Worm (Caenorhabditis elegans) whole organism, dauer: ENCODE data around the gene T07D3.9.
"Not testable (repeated sequence)": the region's sequence is repeated elsewhere in the genome, so short reads cannot be mapped to it uniquely, and the experiment has no call there.

ENCODE experiments used
- unc-62 ChIP-seq: sonication (generic microtip); optimal IDR thresholded peaks from 2 replicates; lab custom pipeline; 2017; ENCODE audit warnings: missing biosample characterization, missing genetic modification reagents, missing genetic modification characterization

Gene T07D3.9

DNA sequence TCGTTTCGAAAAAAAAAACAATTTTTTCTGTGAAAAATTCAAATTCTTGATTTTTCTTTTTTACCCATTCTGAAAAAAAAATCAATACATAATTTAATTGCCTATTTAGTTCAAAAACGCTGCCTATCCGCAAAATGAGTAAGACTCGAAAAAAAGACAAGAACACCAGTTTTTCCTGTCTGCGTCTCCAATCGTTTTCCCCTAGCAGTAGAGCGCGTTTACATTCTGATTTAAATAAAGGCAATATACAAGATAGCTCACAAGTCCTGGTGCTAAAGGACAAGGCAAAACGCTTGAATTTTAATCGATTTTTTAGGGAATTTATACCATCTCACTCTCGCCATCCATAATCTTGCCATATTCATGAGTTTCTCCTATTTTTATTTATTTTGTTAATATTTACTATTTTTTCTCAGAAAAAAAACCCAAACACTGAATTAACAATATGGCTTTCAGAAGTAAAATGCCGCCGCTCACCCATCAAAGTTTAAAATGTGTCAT is 12.6 kb upstream of the T07D3.9 start, which contains the start of gene fbxc-33:
fbxc-33 (plus strand) TSS at position 451 of the 501 bp plus-strand sequence.
- TF ChIP-seq unc-62 (GFP tag; lab: Kevin White, UChicago): no peak

DNA sequence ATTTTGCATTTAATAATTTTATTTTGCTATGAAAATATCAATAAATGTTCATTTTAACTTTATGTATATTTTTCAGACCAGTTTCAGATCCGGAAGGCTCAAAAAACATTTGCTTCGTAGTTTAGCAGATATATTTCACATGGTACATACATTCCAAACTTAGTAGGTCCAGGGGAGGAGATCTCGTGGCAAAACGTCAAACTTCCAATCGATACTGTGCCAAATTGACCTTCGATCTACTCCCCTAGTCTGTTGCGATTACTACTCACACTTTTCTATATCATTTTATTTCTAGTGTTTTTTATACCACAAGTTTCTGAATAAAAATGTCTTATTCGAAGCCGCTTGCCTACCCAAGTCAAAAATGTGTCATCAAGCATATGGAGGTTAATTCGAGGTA is 11.0 kb upstream of the T07D3.9 start, which contains the start of gene fbxc-31:
fbxc-31 (plus strand) TSS at position 301 of the 400 bp plus-strand sequence.
- TF ChIP-seq unc-62 (GFP tag; lab: Kevin White, UChicago): no peak

DNA sequence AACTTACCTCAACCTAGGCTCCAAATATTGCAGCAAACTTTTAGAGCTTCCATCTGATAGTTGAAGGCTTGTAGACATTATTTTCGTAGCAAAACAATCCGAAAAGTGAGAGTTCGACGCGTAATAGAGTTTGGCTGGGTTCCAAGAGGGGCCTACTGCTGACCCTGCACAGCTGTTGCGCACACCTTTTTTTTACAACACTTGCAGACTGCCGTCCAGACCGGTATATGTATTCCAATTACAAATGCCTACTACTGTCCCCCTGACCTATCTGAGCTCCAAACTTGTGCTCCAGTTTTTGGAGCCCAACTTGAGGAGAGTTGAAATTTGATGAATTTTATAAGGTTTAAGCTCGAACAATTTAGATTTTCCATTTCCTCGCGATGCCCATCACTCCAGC is 8.8 kb upstream of the T07D3.9 start, which contains the start of the genes fbxc-24 and fbxc-27:
fbxc-24 (minus strand) TSS at position 101 of the 400 bp plus-strand sequence.
fbxc-27 (plus strand) TSS at position 216 of the 400 bp plus-strand sequence.
- no peak for TF ChIP-seq unc-62 (GFP tag; lab: Kevin White, UChicago)

DNA sequence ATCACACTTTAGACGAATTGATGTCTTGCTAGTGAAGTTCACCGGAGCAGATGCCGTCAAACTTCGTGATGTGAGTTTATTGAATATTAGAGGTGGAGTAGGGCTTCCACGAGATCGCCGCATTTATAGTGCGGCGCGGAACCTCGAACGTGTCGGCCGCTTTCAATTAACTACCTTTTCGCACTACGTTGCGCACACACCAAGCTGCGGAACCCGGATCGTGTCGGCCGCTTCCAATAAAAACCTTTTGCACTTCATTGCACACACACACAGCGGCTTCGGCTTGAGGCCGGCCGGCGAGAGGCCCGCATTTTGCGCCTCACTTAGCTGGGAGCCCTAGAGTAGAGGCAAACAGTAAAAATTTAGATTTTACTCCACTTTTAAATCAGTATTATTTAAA is 4.6 kb upstream of the T07D3.9 start:
- TF ChIP-seq unc-62 (GFP tag; lab: Kevin White, UChicago): no peak

ce11 chrII:901632-902031 is 919 bp upstream of the T07D3.9 start, which contains the start of gene T07D3.2:
TSS of gene T07D3.2 (plus strand) at chrII:901932.
- no peak for TF ChIP-seq unc-62 (GFP tag; lab: Kevin White, UChicago)

- TF ChIP-seq unc-62 (GFP tag; lab: Kevin White, UChicago): no peak
Measured at ce11 chrII:888024-888423, 12.7 kb downstream of the T07D3.9 start, which contains the start of gene T07D3.4. TSS of gene T07D3.4 (plus strand) at chrII:888309.

- TF ChIP-seq unc-62 (GFP tag; lab: Kevin White, UChicago): no peak
Measured at ce11 chrII:884204-884603, 16.5 kb downstream of the T07D3.9 start.

DNA sequence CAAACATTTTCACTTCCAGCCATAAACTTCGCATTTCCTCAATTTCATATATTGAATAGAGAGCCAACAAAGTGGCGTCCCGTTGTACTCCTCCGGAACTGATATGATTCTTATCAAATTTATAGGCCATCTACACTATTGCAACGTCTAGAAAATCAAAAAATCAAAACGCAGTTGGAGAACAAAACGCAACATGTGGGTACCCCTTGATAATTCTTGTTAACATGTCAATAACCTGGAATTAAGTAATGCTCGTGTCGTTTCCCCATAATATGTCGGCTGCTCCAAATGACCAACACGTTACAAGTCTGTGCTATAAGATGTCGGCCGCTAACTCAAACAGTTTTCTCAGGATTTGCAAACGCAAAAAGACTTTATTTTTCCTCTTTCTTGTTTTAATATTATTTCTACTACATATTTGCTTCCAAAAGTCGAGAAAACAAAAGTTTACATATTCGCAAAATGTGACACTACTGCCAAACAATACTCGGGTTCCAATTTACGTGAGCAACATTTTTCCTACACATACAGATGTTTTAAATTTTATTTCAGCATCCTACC is 20.0 kb downstream of the T07D3.9 start:
- TF ChIP-seq unc-62 (GFP tag; lab: Kevin White, UChicago): no peak

DNA sequence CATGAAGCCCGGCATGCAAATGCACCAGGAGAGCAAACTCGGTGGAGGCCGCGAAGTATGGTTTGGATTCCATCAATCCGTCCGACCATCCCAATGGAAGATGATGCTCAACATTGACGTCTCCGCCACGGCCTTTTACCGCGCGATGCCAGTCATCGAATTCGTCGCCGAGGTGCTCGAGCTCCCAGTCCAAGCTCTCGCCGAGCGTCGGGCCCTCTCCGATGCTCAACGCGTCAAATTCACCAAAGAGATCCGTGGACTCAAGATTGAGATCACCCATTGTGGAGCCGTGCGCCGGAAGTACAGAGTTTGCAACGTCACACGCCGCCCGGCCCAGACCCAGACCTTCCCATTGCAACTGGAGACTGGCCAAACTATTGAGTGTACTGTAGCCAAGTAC is 25.0 kb downstream of the T07D3.9 start:
- no peak for TF ChIP-seq unc-62 (GFP tag; lab: Kevin White, UChicago)

DNA sequence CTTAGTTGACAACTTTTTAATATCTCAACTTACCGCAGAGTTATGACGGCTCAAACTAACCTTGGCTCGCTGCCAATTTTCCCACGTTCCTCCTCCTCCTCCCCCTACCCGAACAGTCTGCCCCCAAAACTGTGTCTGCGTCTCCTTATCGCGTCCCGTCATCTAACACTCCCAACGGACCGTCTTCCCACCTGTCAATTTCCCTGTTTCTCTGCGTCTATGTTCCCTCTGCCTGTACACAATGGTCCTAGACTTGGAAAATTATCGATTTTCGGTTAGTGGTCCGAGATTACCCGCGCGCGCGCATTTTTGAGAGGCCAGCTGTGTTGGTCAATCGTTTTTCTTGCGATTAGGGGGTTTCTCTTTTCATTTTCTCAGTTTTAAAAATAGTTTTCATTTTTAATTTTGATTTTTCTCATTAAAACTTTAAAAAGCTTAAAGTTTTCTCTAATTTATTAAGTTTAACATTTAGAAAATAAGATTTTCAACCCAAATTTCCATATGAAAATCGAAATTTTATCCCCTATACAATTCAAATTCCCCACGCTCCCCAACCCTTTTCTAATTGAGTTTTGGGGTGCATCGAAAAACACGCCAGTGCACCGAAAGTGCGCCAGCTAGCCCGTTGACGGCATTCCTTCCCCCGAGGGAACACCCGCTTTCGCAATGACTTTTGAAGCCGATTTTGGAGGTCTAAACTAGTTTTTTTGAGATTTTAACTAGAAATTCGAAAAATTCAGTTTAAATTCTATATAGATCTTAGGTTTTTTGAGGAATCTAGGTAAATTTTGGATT is 27.5 kb downstream of the T07D3.9 start, which contains the start of gene alg-2:
alg-2 (plus strand) TSS at position 220 of the 795 bp plus-strand sequence.
- TF ChIP-seq unc-62 (GFP tag; lab: Kevin White, UChicago): no peak

DNA sequence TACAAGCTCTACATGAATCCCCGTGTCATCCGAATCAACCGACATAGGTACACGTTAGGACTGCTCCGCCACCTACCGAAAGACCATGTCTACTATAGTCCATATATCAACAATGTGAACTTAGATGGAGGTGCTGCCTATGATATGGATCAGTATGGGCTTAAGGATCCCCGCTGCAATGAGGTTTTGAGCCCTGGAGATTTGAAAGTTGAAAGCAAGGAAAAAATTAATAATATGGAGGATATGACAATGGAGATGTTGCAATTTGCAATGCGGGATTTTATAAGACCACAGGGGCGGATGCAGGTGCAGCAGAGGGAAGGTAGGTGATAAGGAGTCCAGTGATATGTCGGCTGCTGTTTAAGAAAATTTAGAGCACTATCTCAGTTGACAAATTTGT is 31.4 kb downstream of the T07D3.9 start:
- no peak for TF ChIP-seq unc-62 (GFP tag; lab: Kevin White, UChicago)

DNA sequence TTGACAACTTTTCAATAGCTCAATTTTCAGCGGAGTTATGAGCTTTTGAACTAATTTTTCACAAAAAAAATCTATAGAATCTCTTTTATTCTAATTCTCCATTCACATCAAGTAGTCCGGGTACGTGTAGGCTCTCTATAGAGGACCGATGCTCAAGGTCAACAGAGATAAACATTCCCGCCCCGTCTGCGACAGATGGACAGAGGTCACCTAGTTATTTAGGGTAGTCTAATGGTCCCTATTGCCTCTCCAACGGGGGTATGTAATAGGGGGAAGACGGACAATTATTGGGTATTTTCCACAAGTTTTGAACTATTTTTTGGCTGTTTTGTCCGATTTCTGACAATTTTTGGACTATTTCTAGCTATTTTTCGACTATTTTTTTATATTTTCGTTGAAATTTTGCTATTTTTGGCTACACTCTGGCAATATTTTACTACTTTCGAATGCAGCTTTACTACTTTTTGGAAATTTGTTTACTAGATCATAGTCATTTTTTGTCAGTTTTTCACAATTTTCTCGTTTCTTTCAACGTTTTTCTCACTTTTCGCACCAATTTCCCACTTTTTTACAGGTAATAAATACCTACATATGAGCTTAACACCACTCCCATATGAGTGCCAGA is 32.4 kb downstream of the T07D3.9 start, which contains the start of gene fbxc-51:
fbxc-51 (plus strand) TSS at position 575 of the 625 bp plus-strand sequence.
- TF ChIP-seq unc-62 (GFP tag; lab: Kevin White, UChicago): no peak

DNA sequence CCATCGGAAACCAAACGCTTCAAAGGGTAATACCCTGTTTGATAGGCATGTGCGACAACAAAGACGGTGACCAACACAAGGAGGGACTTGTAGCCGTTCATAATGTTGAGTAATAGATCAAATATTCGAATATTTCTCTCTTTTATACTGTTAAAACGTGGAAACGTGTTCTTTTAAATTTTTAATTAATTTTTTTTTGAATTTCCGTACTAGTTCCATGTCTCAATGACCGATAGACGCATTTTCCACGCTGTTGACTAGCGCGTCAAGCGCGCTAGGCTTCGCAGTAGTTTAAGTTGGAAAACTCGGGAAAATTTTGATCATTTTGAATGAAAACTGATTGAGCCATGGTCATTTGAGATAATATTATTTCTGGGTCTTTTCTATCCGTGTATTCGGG is 33.9 kb downstream of the T07D3.9 start, which contains the start of gene Y46B2A.3:
Y46B2A.3 (minus strand) TSS at position 101 of the 400 bp plus-strand sequence.
- TF ChIP-seq unc-62 (GFP tag; lab: Kevin White, UChicago): no peak

ce11 chrII:861564-861963 is 39.1 kb downstream of the T07D3.9 start, which contains the start of gene Y46B2A.4:
TSS of gene Y46B2A.4 (plus strand) at chrII:861864.
- no peak for TF ChIP-seq unc-62 (GFP tag; lab: Kevin White, UChicago)

ce11 chrII:850567-850966 is 50.1 kb downstream of the T07D3.9 start, which contains the start of gene F28A10.5:
TSS of gene F28A10.5 (minus strand) at chrII:850667.
- TF ChIP-seq unc-62 (GFP tag; lab: Kevin White, UChicago): not testable (repeated sequence)
